Worm (Caenorhabditis elegans) whole organism, L1 larva: ENCODE measurements around the gene sea-1.

Experiments used
- elt-2 ChIP-seq: sonication (generic microtip); optimal IDR thresholded peaks from 2 replicates; lab custom pipeline; 2016; ENCODE audit warnings: missing genetic modification characterization, mild to moderate bottlenecking, inconsistent platforms, missing compliant biosample characterization, missing genetic modification reagents
- lin-35 ChIP-seq, 2 experiments: fragments of 150-350 bp; optimal IDR thresholded peaks; 2 replicates each; lab custom pipeline; 2014; ENCODE audit warnings: missing biosample characterization in 2 of 2, missing genetic modification characterization in 2 of 2, missing genetic modification reagents in 2 of 2
- ztf-4 ChIP-seq: fragments of 150-350 bp; optimal IDR thresholded peaks from 2 replicates; lab custom pipeline; 2014; ENCODE audit warnings: missing biosample characterization, missing genetic modification characterization

ce11 chrII:3716455-3716854, 43.1 kb upstream of the sea-1 start, which contains the start of gene srh-99:
- TF ChIP-seq elt-2 (tag; lab: Kevin White, UChicago) (no peak), lin-35 (GFP tag; optimal IDR thresholded peaks at IDR 0.05; lab: Kevin White, UChicago) (no peak), ztf-4 (no peak)
